Fruit fly (Drosophila melanogaster) whole organism, pupa: ENCODE results near the gene CG45080.

ENCODE experiments used
- CG14655 ChIP-seq: fragments of 200-800 bp; sonication (Bioruptor generic); optimal IDR thresholded peaks from 3 replicates; lab custom pipeline; 2017; ENCODE audit warnings: mild to moderate bottlenecking, missing biosample characterization, missing genetic modification reagents, missing genetic modification characterization
- CG15710 ChIP-seq: fragments of 200-800 bp; sonication (Bioruptor generic); optimal IDR thresholded peaks from 2 replicates; lab custom pipeline; 2018; ENCODE audit warnings: missing biosample characterization, mild to moderate bottlenecking, missing genetic modification characterization, moderate library complexity
- CG34367 ChIP-seq: fragments of 200-800 bp; sonication (Bioruptor generic); optimal IDR thresholded peaks from 2 replicates; lab custom pipeline; 2018; ENCODE audit warnings: missing biosample characterization, mild to moderate bottlenecking, missing genetic modification characterization
- CG4496 ChIP-seq: fragments of 200-800 bp; sonication (Bioruptor generic); IDR thresholded peaks from 3 replicates; pipeline ENCODE4 v1.3.6; 2022; ENCODE audit warnings: missing biosample characterization, missing genetic modification characterization
- CG8159 ChIP-seq: fragments of 200-800 bp; sonication (Bioruptor generic); optimal IDR thresholded peaks from 3 replicates; lab custom pipeline; 2018; ENCODE audit warnings: missing biosample characterization, mild to moderate bottlenecking, missing genetic modification characterization, moderate library complexity
- CG8301 ChIP-seq: fragments of 200-800 bp; sonication (Bioruptor generic); optimal IDR thresholded peaks from 2 replicates; lab custom pipeline; 2018; ENCODE audit warnings: missing biosample characterization, mild to moderate bottlenecking, missing genetic modification characterization
- CG9948 ChIP-seq: fragments of 200-800 bp; sonication (Bioruptor generic); optimal IDR thresholded peaks from 2 replicates; lab custom pipeline; 2018; ENCODE audit warnings: missing biosample characterization, mild to moderate bottlenecking, missing genetic modification characterization, moderate library complexity
- EcR ChIP-seq: fragments of 200-800 bp; sonication (Bioruptor generic); optimal IDR thresholded peaks from 3 replicates; lab custom pipeline; 2019; ENCODE audit warnings: missing biosample characterization, missing genetic modification characterization, mild to moderate bottlenecking, moderate library complexity, missing genetic modification reagents
- Ets98B ChIP-seq: fragments of 200-800 bp; sonication (Bioruptor generic); IDR thresholded peaks from 2 replicates; pipeline ENCODE4 v1.3.6; 2022; ENCODE audit warnings: missing biosample characterization, missing genetic modification characterization
- Pif1A ChIP-seq: fragments of 200-800 bp; sonication (Bioruptor generic); optimal IDR thresholded peaks from 3 replicates; lab custom pipeline; 2016; ENCODE audit warnings: missing biosample characterization, missing genetic modification characterization
- Pif1B ChIP-seq: fragments of 200-800 bp; sonication (Bioruptor generic); optimal IDR thresholded peaks from 3 replicates; lab custom pipeline; 2016; ENCODE audit warnings: missing biosample characterization, missing genetic modification characterization
- fd96Ca ChIP-seq: fragments of 200-800 bp; sonication (Bioruptor generic); IDR thresholded peaks from 3 replicates; pipeline ENCODE4 v1.3.6; 2022; ENCODE audit warnings: missing biosample characterization, missing genetic modification characterization

Gene CG45080

dm6 chr3R:13271758-13272157 is 47.3 kb downstream of the CG45080 start, which contains the start of gene TBC1D5:
Gene TBC1D5 (minus strand): TSS chr3R:13272011.
- TF ChIP-seq Ets98B (GFP tag; lab: Robert Waterston, UW) (no peak), CG34367 (tag; lab: Kevin White, UChicago) (no peak), Pif1B (GFP tag; lab: Kevin White, UChicago) (no peak), CG9948 (tag; lab: Kevin White, UChicago) (no peak), CG8159 (tag; lab: Kevin White, UChicago) (no peak), CG8301 (tag; lab: Kevin White, UChicago) (no peak), CG14655 (no peak), EcR (GFP tag; lab: Kevin White, UChicago) (no peak), CG4496 (GFP tag; lab: Robert Waterston, UW) (no peak), Pif1A (GFP tag; lab: Kevin White, UChicago) (no peak), CG15710 (tag; lab: Kevin White, UChicago) (no peak), fd96Ca (GFP tag; lab: Robert Waterston, UW) (no peak)

- TF ChIP-seq EcR (GFP tag; lab: Kevin White, UChicago) (peak; percentile 71), CG34367 (tag; lab: Kevin White, UChicago) (no peak)
Observed at dm6 chr3R:13270648-13271047, 48.4 kb downstream of the CG45080 start.
